Worm (Caenorhabditis elegans) whole organism, L4 larva: Measurements from ENCODE around the gene F08G12.3.
A peak's percentile ranks its signal among the peaks of the same experiment; 100 is the strongest.

ENCODE experiments used
- F26F4.8 ChIP-seq: fragments of 200-800 bp; sonication (Bioruptor generic); conservative IDR thresholded peaks from 2 replicates; pipeline ENCODE4 v1.3.6; 2022; ENCODE audit warnings: missing genetic modification characterization, missing compliant biosample characterization
- F37D6.2 ChIP-seq: sonication (generic microtip); optimal IDR thresholded peaks from 2 replicates; lab custom pipeline; 2016; ENCODE audit warnings: mild to moderate bottlenecking, missing genetic modification characterization, missing compliant biosample characterization
- F44E2.7 ChIP-seq: fragments of 200-800 bp; sonication (Bioruptor generic); IDR thresholded peaks from 2 replicates; pipeline ENCODE4 v2.1.2; 2022; ENCODE audit warnings: missing genetic modification characterization, missing compliant biosample characterization
- F49E8.2 ChIP-seq: sonication (generic microtip); optimal IDR thresholded peaks from 2 replicates; lab custom pipeline; 2016; ENCODE audit warnings: missing compliant biosample characterization, mild to moderate bottlenecking, missing genetic modification characterization, borderline replicate concordance
- Y105C5A.15 ChIP-seq: fragments of 200-800 bp; sonication (Bioruptor generic); IDR thresholded peaks from 2 replicates; pipeline ENCODE4 v1.3.6; 2022; ENCODE audit warnings: missing genetic modification characterization, missing compliant biosample characterization
- Y48G9A.11 ChIP-seq: fragments of 200-800 bp; sonication (Bioruptor generic); IDR thresholded peaks from 2 replicates; pipeline ENCODE4 v1.3.6; 2022; ENCODE audit warnings: missing genetic modification reagents, missing genetic modification characterization, missing compliant biosample characterization
- Y5F2A.4 ChIP-seq: fragments of 200-800 bp; sonication (Bioruptor generic); optimal IDR thresholded peaks from 2 replicates; lab custom pipeline; 2018; ENCODE audit warnings: mild to moderate bottlenecking, missing genetic modification characterization, missing compliant biosample characterization
- Y75B8A.6 ChIP-seq: fragments of 200-800 bp; sonication (Bioruptor generic); IDR thresholded peaks from 2 replicates; pipeline ENCODE4 v1.3.6; 2022; ENCODE audit warnings: missing genetic modification reagents, missing genetic modification characterization, missing compliant biosample characterization
- ZK337.2 ChIP-seq: fragments of 200-800 bp; sonication (Bioruptor generic); IDR thresholded peaks from 2 replicates; pipeline ENCODE4 v1.3.6; 2022; ENCODE audit warnings: missing genetic modification reagents, missing genetic modification characterization, missing compliant biosample characterization
- ZK546.5 ChIP-seq, 2 experiments: sonication (generic microtip); optimal IDR thresholded peaks; 2 replicates each; lab custom pipeline; 2017; ENCODE audit warnings: missing biosample characterization in 2 of 2, missing genetic modification characterization in 2 of 2
- aly-2 ChIP-seq: sonication (generic microtip); optimal IDR thresholded peaks from 2 replicates; lab custom pipeline; 2018; ENCODE audit warnings: missing biosample characterization, missing genetic modification characterization
- ama-1 ChIP-seq: fragments of 150-350 bp; optimal IDR thresholded peaks from 2 replicates; lab custom pipeline; 2014; ENCODE audit warnings: inconsistent platforms, mixed read lengths
- attf-4 ChIP-seq: sonication (generic microtip); optimal IDR thresholded peaks from 3 replicates; lab custom pipeline; 2017; ENCODE audit warnings: missing biosample characterization, missing genetic modification characterization
- ceh-28 ChIP-seq: fragments of 150-350 bp; optimal IDR thresholded peaks from 2 replicates; lab custom pipeline; 2014; ENCODE audit warnings: missing biosample characterization, missing genetic modification reagents, missing genetic modification characterization
- ctbp-1 ChIP-seq: fragments of 200-800 bp; sonication (Bioruptor generic); IDR thresholded peaks from 2 replicates; pipeline ENCODE4 v1.3.6; 2022; ENCODE audit warnings: missing genetic modification reagents, missing genetic modification characterization, missing compliant biosample characterization
- daf-16 ChIP-seq, 3 experiments: sonication (generic microtip); optimal IDR thresholded peaks; 2 replicates each; lab custom pipeline; 2016 to 2017; ENCODE audit warnings: missing genetic modification characterization in 3 of 3, missing genetic modification reagents in 3 of 3, mild to moderate bottlenecking in 2 of 3, missing compliant biosample characterization in 2 of 3, missing biosample characterization in 1 of 3, moderate library complexity in 1 of 3
- dmd-8 ChIP-seq: fragments of 200-800 bp; sonication (Bioruptor generic); IDR thresholded peaks from 2 replicates; pipeline ENCODE4 v1.3.6; 2022; ENCODE audit warnings: missing genetic modification characterization, missing compliant biosample characterization
- dmd-9 ChIP-seq: fragments of 200-800 bp; sonication (Bioruptor generic); IDR thresholded peaks from 2 replicates; pipeline ENCODE4 v1.3.6; 2022; ENCODE audit warnings: missing genetic modification reagents, missing genetic modification characterization, missing compliant biosample characterization
- egl-43 ChIP-seq: fragments of 200-800 bp; sonication (Bioruptor generic); IDR thresholded peaks from 2 replicates; pipeline ENCODE4 v1.3.6; 2022; ENCODE audit warnings: missing genetic modification reagents, missing genetic modification characterization, missing compliant biosample characterization
- gei-8 ChIP-seq: fragments of 200-800 bp; sonication (Bioruptor generic); optimal IDR thresholded peaks from 2 replicates; lab custom pipeline; 2018; ENCODE audit warnings: mild to moderate bottlenecking, missing genetic modification characterization, missing compliant biosample characterization
- hif-1 ChIP-seq, 2 experiments: sonication (generic microtip); optimal IDR thresholded peaks; 2 replicates each; lab custom pipeline; 2016 to 2017; ENCODE audit warnings: missing compliant biosample characterization in 2 of 2, missing genetic modification characterization in 2 of 2, missing genetic modification reagents in 2 of 2, missing genotype in 2 of 2, mild to moderate bottlenecking in 1 of 2
- hlh-11 ChIP-seq: fragments of 200-800 bp; sonication (Bioruptor generic); optimal IDR thresholded peaks from 2 replicates; lab custom pipeline; 2018; ENCODE audit warnings: mild to moderate bottlenecking, missing genetic modification characterization, missing compliant biosample characterization
- hlh-30 ChIP-seq: sonication (generic microtip); optimal IDR thresholded peaks from 2 replicates; lab custom pipeline; 2017; ENCODE audit warnings: antibody characterized with exemption, mild to moderate bottlenecking, missing genetic modification characterization, missing compliant biosample characterization; ENCODE audit not compliant: insufficient read depth
- hmg-1.1 ChIP-seq: fragments of 200-800 bp; sonication (Bioruptor generic); IDR thresholded peaks from 2 replicates; pipeline ENCODE4 v1.3.6; 2022; ENCODE audit warnings: missing genetic modification reagents, missing genetic modification characterization, missing compliant biosample characterization
- lsy-2 ChIP-seq, 2 experiments: fragments of 150-350 bp in 1 of 2; sonication (generic microtip) in 1 of 2; optimal IDR thresholded peaks; 2 replicates each; lab custom pipeline; 2014 to 2017; ENCODE audit warnings: missing biosample characterization in 2 of 2, missing genetic modification characterization in 2 of 2
- madf-5 ChIP-seq, 2 experiments: fragments of 200-800 bp; sonication (Bioruptor generic); IDR thresholded peaks; 2 replicates each; pipeline ENCODE4 v1.3.6; 2022; ENCODE audit warnings: missing compliant biosample characterization in 2 of 2, missing genetic modification characterization in 2 of 2
- madf-9 ChIP-seq: fragments of 200-800 bp; sonication (Bioruptor generic); conservative IDR thresholded peaks from 2 replicates; pipeline ENCODE4 v1.3.6; 2022; ENCODE audit warnings: missing genetic modification reagents, missing genetic modification characterization, missing compliant biosample characterization
- mep-1 ChIP-seq: fragments of 150-350 bp; sonication (generic microtip); optimal IDR thresholded peaks from 3 replicates; lab custom pipeline; 2014; ENCODE audit warnings: missing biosample characterization, missing genetic modification characterization
- nhr-11 ChIP-seq: fragments of 150-350 bp; optimal IDR thresholded peaks from 2 replicates; lab custom pipeline; 2014; ENCODE audit warnings: missing biosample characterization, missing genetic modification characterization
- nhr-111 ChIP-seq: fragments of 200-800 bp; sonication (Bioruptor generic); optimal IDR thresholded peaks from 2 replicates; lab custom pipeline; 2018; ENCODE audit warnings: mild to moderate bottlenecking, missing genetic modification characterization, missing compliant biosample characterization
- nhr-28 ChIP-seq: fragments of 150-350 bp; optimal IDR thresholded peaks from 2 replicates; lab custom pipeline; 2014; ENCODE audit warnings: missing biosample characterization, missing genetic modification characterization
- nhr-42 ChIP-seq: fragments of 200-800 bp; sonication (Bioruptor generic); IDR thresholded peaks from 2 replicates; pipeline ENCODE4 v1.3.6; 2022; ENCODE audit warnings: missing genetic modification characterization, missing compliant biosample characterization
- nhr-6 ChIP-seq: fragments of 150-350 bp; optimal IDR thresholded peaks from 2 replicates; lab custom pipeline; 2014; ENCODE audit warnings: missing biosample characterization, missing genetic modification characterization
- nhr-76 ChIP-seq: fragments of 150-350 bp; optimal IDR thresholded peaks from 2 replicates; lab custom pipeline; 2014; ENCODE audit warnings: missing biosample characterization, missing genetic modification characterization
- php-3 ChIP-seq: fragments of 200-800 bp; sonication (Bioruptor generic); IDR thresholded peaks from 2 replicates; pipeline ENCODE4 v1.3.6; 2022; ENCODE audit warnings: missing genetic modification reagents, missing genetic modification characterization, missing compliant biosample characterization
- pqm-1 ChIP-seq: sonication (generic microtip); optimal IDR thresholded peaks from 2 replicates; lab custom pipeline; 2017; ENCODE audit warnings: missing biosample characterization, missing genetic modification characterization
- rbr-2 ChIP-seq: sonication (generic microtip); optimal IDR thresholded peaks from 2 replicates; lab custom pipeline; 2016; ENCODE audit warnings: missing genotype, missing genetic modification characterization, missing compliant biosample characterization
- saeg-2 ChIP-seq: fragments of 200-800 bp; sonication (Bioruptor generic); IDR thresholded peaks from 2 replicates; pipeline ENCODE4 v1.3.6; 2022; ENCODE audit warnings: missing genetic modification reagents, missing genetic modification characterization, missing compliant biosample characterization
- set-16 ChIP-seq: fragments of 200-800 bp; sonication (Bioruptor generic); IDR thresholded peaks from 2 replicates; pipeline ENCODE4 v1.3.6; 2022; ENCODE audit warnings: missing genetic modification reagents, missing genetic modification characterization, missing compliant biosample characterization
- spr-1 ChIP-seq: sonication (generic microtip); optimal IDR thresholded peaks from 2 replicates; lab custom pipeline; 2016; ENCODE audit warnings: mild to moderate bottlenecking, missing genetic modification characterization, missing compliant biosample characterization
- spr-3 ChIP-seq: fragments of 200-800 bp; sonication (Bioruptor generic); optimal IDR thresholded peaks from 2 replicates; lab custom pipeline; 2018; ENCODE audit warnings: mild to moderate bottlenecking, missing genetic modification characterization, missing compliant biosample characterization
- unc-130 ChIP-seq: sonication (generic microtip); optimal IDR thresholded peaks from 2 replicates; lab custom pipeline; 2016; ENCODE audit warnings: missing genetic modification reagents, missing genetic modification characterization, missing compliant biosample characterization
- unc-39 ChIP-seq: sonication (generic microtip); optimal IDR thresholded peaks from 2 replicates; lab custom pipeline; 2017; ENCODE audit warnings: missing biosample characterization, missing genetic modification characterization
- zfp-2 ChIP-seq: sonication (generic microtip); optimal IDR thresholded peaks from 2 replicates; lab custom pipeline; 2016; ENCODE audit warnings: mild to moderate bottlenecking, missing genetic modification characterization, missing compliant biosample characterization
- zfp-3 ChIP-seq: fragments of 200-800 bp; sonication (Bioruptor generic); conservative IDR thresholded peaks from 2 replicates; pipeline ENCODE4 v1.3.6; 2022; ENCODE audit warnings: missing genetic modification reagents, missing genetic modification characterization, missing compliant biosample characterization
- zip-2 ChIP-seq: fragments of 150-350 bp; optimal IDR thresholded peaks from 2 replicates; lab custom pipeline; 2014; ENCODE audit warnings: missing biosample characterization, missing genetic modification characterization
- ztf-7 ChIP-seq: fragments of 150-350 bp; optimal IDR thresholded peaks from 2 replicates; lab custom pipeline; 2014; ENCODE audit warnings: missing biosample characterization, missing genetic modification characterization

F08G12.3 gene

DNA sequence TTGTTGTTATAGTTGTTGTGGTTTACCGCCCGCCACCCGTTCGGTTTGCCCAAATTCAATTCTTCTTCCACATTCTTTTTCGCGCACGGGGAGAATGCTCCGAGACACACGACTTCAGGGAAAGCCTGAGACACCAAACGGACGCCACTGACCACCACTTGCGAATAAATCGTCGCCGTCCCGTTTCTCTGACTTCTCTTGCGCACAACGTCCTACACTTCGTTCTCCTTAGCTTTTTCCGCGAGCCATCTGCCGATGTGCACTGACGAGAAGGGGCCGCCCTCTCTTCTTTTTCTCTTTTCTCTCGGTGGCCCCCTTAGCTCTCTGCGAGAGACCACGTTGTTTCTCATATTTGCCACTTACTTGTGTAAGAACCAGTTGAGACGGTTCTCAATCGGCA, 43.0 kb upstream of the F08G12.3 start, which contains the start of gene C03A3.1:
Gene C03A3.1, plus strand, starts transcription at position 291 of the 400 bp plus-strand sequence.
- TF ChIP-seq hlh-11 (tag; lab: Kevin White, UChicago) (no peak), Y48G9A.11 (GFP tag; lab: Robert Waterston, UW) (no peak), ctbp-1 (GFP tag; lab: Robert Waterston, UW) (no peak), madf-5 (GFP tag; IDR thresholded peaks at IDR 0.05; lab: Robert Waterston, UW) (no peak), rbr-2 (tag; lab: Kevin White, UChicago) (peak; percentile 48), ama-1 (lab: Kevin White, UChicago) (no peak), hlh-30 (peak; percentile 17), nhr-111 (GFP tag; lab: Kevin White, UChicago) (no peak), zfp-2 (tag; lab: Kevin White, UChicago) (no peak), set-16 (GFP tag; lab: Robert Waterston, UW) (peak; percentile 50), hif-1 (tag; optimal IDR thresholded peaks at IDR 0.05; lab: Kevin White, UChicago) (no peak), nhr-42 (no peak), nhr-11 (no peak), lsy-2 (tag; optimal IDR thresholded peaks at IDR 0.05; lab: Kevin White, UChicago) (peak in 1 of 2 experiments; percentile 16), Y105C5A.15 (GFP tag; lab: Robert Waterston, UW) (no peak), saeg-2 (GFP tag; lab: Robert Waterston, UW) (0 out of 2 replicates have a peak, but pooled peaks have one; percentile 9), hmg-1.1 (GFP tag; lab: Robert Waterston, UW) (peak; percentile 51; the same call in 1 of the 2 replicates), nhr-6 (no peak), egl-43 (GFP tag; lab: Robert Waterston, UW) (no peak)
- TF ChIP-seq, all 104 proteins: peak for 6

DNA sequence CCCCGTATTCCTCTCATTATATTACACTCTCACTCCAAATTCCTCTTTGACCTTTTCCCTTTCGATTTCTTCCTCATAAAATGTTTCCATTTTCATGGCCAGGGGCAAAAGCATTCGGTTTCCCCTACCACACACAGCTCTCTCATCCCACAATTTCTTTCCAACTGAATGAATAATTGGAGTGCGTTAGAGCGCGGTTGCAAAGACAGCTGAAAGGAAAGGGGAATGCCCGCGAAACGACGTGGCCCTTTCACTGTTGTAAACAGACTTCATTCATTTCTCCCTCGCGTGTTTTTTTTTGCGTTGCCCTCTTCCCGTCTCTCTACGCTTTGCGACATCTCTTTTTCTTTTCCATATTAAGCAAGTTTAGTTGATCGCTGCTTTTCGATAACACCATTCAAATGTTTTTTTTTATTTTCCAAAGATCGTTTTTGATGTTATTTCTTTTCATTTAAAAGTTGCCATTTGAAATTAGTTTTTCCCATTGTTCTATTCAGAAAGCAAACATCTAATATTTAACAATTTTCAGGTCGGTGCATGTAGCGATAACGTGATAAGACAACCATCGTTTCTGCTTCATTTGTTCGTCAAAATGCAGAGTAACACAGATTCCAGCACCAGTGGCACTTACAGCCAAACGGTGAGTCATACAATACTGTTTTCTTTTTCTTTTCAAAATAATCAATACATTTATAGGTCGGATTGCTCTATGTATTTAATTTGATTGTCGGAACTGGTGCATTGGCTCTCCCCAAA, 37.6 kb upstream of the F08G12.3 start, which contains the start of gene C03A3.2:
Gene C03A3.2, plus strand, starts transcription at position 530 of the 756 bp plus-strand sequence.
- no peak for TF ChIP-seq unc-39 (tag; lab: Kevin White, UChicago)
- TF ChIP-seq Y5F2A.4 (GFP tag; lab: Kevin White, UChicago), result no peak
- no peak for TF ChIP-seq Y75B8A.6 (GFP tag; lab: Robert Waterston, UW)
- no peak for TF ChIP-seq saeg-2 (GFP tag; lab: Robert Waterston, UW)
- no peak for TF ChIP-seq F26F4.8 (GFP tag; lab: Robert Waterston, UW)
- TF ChIP-seq F44E2.7 (GFP tag; lab: Robert Waterston, UW), result no peak
- no peak for TF ChIP-seq zip-2 (tag; lab: Kevin White, UChicago)
- TF ChIP-seq ZK337.2 (GFP tag; lab: Robert Waterston, UW), result no peak
- no peak for TF ChIP-seq zfp-3 (GFP tag; lab: Robert Waterston, UW)
- TF ChIP-seq zfp-2 (tag; lab: Kevin White, UChicago), result no peak
- no peak for TF ChIP-seq dmd-8 (GFP tag; lab: Robert Waterston, UW)
- TF ChIP-seq madf-9 (GFP tag; lab: Robert Waterston, UW), result 0 out of 2 replicates have a peak, but pooled peaks have one; percentile 6
- peak; percentile 89 for TF ChIP-seq hlh-11 (tag; lab: Kevin White, UChicago)
- TF ChIP-seq nhr-42, result no peak
- peak; percentile 64 for TF ChIP-seq nhr-6
- no peak for TF ChIP-seq spr-3
- peak in 1 of 2 experiments; percentile 62 for TF ChIP-seq daf-16 (GFP tag; optimal IDR thresholded peaks at IDR 0.05; lab: Kevin White, UChicago)
- TF ChIP-seq daf-16 (tag; optimal IDR thresholded peaks at IDR 0.05; lab: Kevin White, UChicago), result peak; percentile 44
- TF ChIP-seq mep-1 (tag; lab: Kevin White, UChicago), result peak; percentile 83
- peak; percentile 29 for TF ChIP-seq spr-1 (tag; lab: Kevin White, UChicago)
- TF ChIP-seq ceh-28 (tag; lab: Kevin White, UChicago), result no peak
- TF ChIP-seq Y105C5A.15 (GFP tag; lab: Robert Waterston, UW), result no peak
- TF ChIP-seq ztf-7 (tag; lab: Kevin White, UChicago), result no peak
- TF ChIP-seq ZK546.5 (tag; optimal IDR thresholded peaks at IDR 0.05; lab: Kevin White, UChicago), result no peak
- TF ChIP-seq F37D6.2 (tag; lab: Kevin White, UChicago), result peak; percentile 20
- TF ChIP-seq nhr-28, result peak; percentile 21
- TF ChIP-seq dmd-9 (GFP tag; lab: Robert Waterston, UW), result no peak
- peak; percentile 58 for TF ChIP-seq hlh-30
- TF ChIP-seq nhr-76 (tag; lab: Kevin White, UChicago), result no peak
- TF ChIP-seq F49E8.2 (tag; lab: Kevin White, UChicago), result no peak
- TF ChIP-seq php-3, result no peak
- no peak for TF ChIP-seq attf-4
- TF ChIP-seq gei-8 (GFP tag; lab: Kevin White, UChicago), result no peak
- TF ChIP-seq aly-2 (tag; lab: Kevin White, UChicago), result no peak
- no peak for TF ChIP-seq unc-130 (GFP tag; lab: Kevin White, UChicago)
- peak; percentile 72 for TF ChIP-seq pqm-1 (tag; lab: Kevin White, UChicago)
